Worm (Caenorhabditis elegans): ENCODE data around the gene dlst-1.

dlst-1 gene

ce11 chrV:6706771-6707170 lies 2.1 kb downstream of the dlst-1 start, which contains the start of gene W02F12.4:
Gene W02F12.4 (minus strand): TSS chrV:6706934.
- TF ChIP-seq ama-1 (optimal IDR thresholded peaks at IDR 0.05), result no peak
- no peak for TF ChIP-seq hmbx-1 (tag; optimal IDR thresholded peaks at IDR 0.05)
- no peak for TF ChIP-seq flt-1 (GFP tag; IDR thresholded peaks at IDR 0.05)
- no peak for TF ChIP-seq aly-1 (tag; optimal IDR thresholded peaks at IDR 0.05)
- TF ChIP-seq hnd-1 (tag; optimal IDR thresholded peaks at IDR 0.05), result no peak
- TF ChIP-seq ceh-36 (tag; optimal IDR thresholded peaks at IDR 0.05), result no peak
- no peak for TF ChIP-seq tbx-11 (GFP tag; IDR thresholded peaks at IDR 0.05)
- no peak for TF ChIP-seq F13C5.2 (tag; optimal IDR thresholded peaks at IDR 0.05)
- TF ChIP-seq ceh-13 (GFP tag; optimal IDR thresholded peaks at IDR 0.05), result no peak
- TF ChIP-seq B0310.2 (tag; optimal IDR thresholded peaks at IDR 0.05), result no peak

- TF ChIP-seq hmg-4 (GFP tag; optimal IDR thresholded peaks at IDR 0.05), result no peak
- TF ChIP-seq sea-1 (GFP tag; conservative IDR thresholded peaks at IDR 0.05), result no peak
- no peak for TF ChIP-seq F13C5.2 (tag; optimal IDR thresholded peaks at IDR 0.05)
- TF ChIP-seq hmbx-1 (tag; optimal IDR thresholded peaks at IDR 0.05), result no peak
- no peak for TF ChIP-seq flt-1 (GFP tag; IDR thresholded peaks at IDR 0.05)
- TF ChIP-seq hnd-1 (tag; optimal IDR thresholded peaks at IDR 0.05), result no peak
- TF ChIP-seq ets-7 (tag; optimal IDR thresholded peaks at IDR 0.05), result no peak
- TF ChIP-seq pes-1 (GFP tag; IDR thresholded peaks at IDR 0.05), result no peak
- TF ChIP-seq tra-4 (tag; optimal IDR thresholded peaks at IDR 0.05), result no peak
- TF ChIP-seq ceh-13 (GFP tag; optimal IDR thresholded peaks at IDR 0.05), result no peak
- TF ChIP-seq ceh-36 (tag; optimal IDR thresholded peaks at IDR 0.05), result no peak
- TF ChIP-seq B0310.2 (tag; optimal IDR thresholded peaks at IDR 0.05), result no peak
- no peak for TF ChIP-seq tbx-37 (GFP tag; conservative IDR thresholded peaks at IDR 0.05)
- no peak for TF ChIP-seq tbx-11 (GFP tag; IDR thresholded peaks at IDR 0.05)
- no peak for TF ChIP-seq ama-1 (optimal IDR thresholded peaks at IDR 0.05)
- no peak for TF ChIP-seq aly-1 (tag; optimal IDR thresholded peaks at IDR 0.05)
- TF ChIP-seq scrt-1 (GFP tag; IDR thresholded peaks at IDR 0.05), result no peak
Observed at ce11 chrV:6705367-6705766, 3.5 kb downstream of the dlst-1 start.

- TF ChIP-seq sea-1 (GFP tag; conservative IDR thresholded peaks at IDR 0.05), result no peak
Observed at ce11 chrV:6704482-6704881, 4.4 kb downstream of the dlst-1 start.

ce11 chrV:6702692-6703091 lies 6.2 kb downstream of the dlst-1 start, which contains the start of gene era-1:
Gene era-1 (plus strand): TSS chrV:6703057.
- TF ChIP-seq B0310.2 (tag; optimal IDR thresholded peaks at IDR 0.05) (no peak), ceh-13 (GFP tag; optimal IDR thresholded peaks at IDR 0.05) (no peak), ets-7 (tag; optimal IDR thresholded peaks at IDR 0.05) (no peak), aly-1 (tag; optimal IDR thresholded peaks at IDR 0.05) (no peak), tbx-11 (GFP tag; IDR thresholded peaks at IDR 0.05) (no peak), ama-1 (optimal IDR thresholded peaks at IDR 0.05) (no peak), tbx-37 (GFP tag; conservative IDR thresholded peaks at IDR 0.05) (no peak), flt-1 (GFP tag; IDR thresholded peaks at IDR 0.05) (no peak), scrt-1 (GFP tag; IDR thresholded peaks at IDR 0.05) (no peak), hnd-1 (tag; optimal IDR thresholded peaks at IDR 0.05) (no peak), tra-4 (tag; optimal IDR thresholded peaks at IDR 0.05) (no peak), hmbx-1 (tag; optimal IDR thresholded peaks at IDR 0.05) (no peak)

ce11 chrV:6699833-6700232 lies 9.1 kb downstream of the dlst-1 start:
- no peak for TF ChIP-seq tra-4 (tag; optimal IDR thresholded peaks at IDR 0.05)
- TF ChIP-seq hmbx-1 (tag; optimal IDR thresholded peaks at IDR 0.05), result no peak
- TF ChIP-seq B0310.2 (tag; optimal IDR thresholded peaks at IDR 0.05), result no peak
- TF ChIP-seq ceh-36 (tag; optimal IDR thresholded peaks at IDR 0.05), result no peak
- no peak for TF ChIP-seq pes-1 (GFP tag; IDR thresholded peaks at IDR 0.05)

- TF ChIP-seq tbx-11 (GFP tag; IDR thresholded peaks at IDR 0.05), result no peak
- TF ChIP-seq tra-4 (tag; optimal IDR thresholded peaks at IDR 0.05), result no peak
- no peak for TF ChIP-seq ceh-36 (tag; optimal IDR thresholded peaks at IDR 0.05)
- TF ChIP-seq flt-1 (GFP tag; IDR thresholded peaks at IDR 0.05), result no peak
- no peak for TF ChIP-seq hmbx-1 (tag; optimal IDR thresholded peaks at IDR 0.05)
- no peak for TF ChIP-seq sea-1 (GFP tag; conservative IDR thresholded peaks at IDR 0.05)
- TF ChIP-seq scrt-1 (GFP tag; IDR thresholded peaks at IDR 0.05), result no peak
- TF ChIP-seq hmg-4 (GFP tag; optimal IDR thresholded peaks at IDR 0.05), result no peak
- TF ChIP-seq F13C5.2 (tag; optimal IDR thresholded peaks at IDR 0.05), result no peak
- TF ChIP-seq ama-1 (optimal IDR thresholded peaks at IDR 0.05), result no peak
- no peak for TF ChIP-seq aly-1 (tag; optimal IDR thresholded peaks at IDR 0.05)
- no peak for TF ChIP-seq hnd-1 (tag; optimal IDR thresholded peaks at IDR 0.05)
- no peak for TF ChIP-seq tbx-37 (GFP tag; conservative IDR thresholded peaks at IDR 0.05)
- no peak for TF ChIP-seq B0310.2 (tag; optimal IDR thresholded peaks at IDR 0.05)
- TF ChIP-seq ets-7 (tag; optimal IDR thresholded peaks at IDR 0.05), result no peak
- no peak for TF ChIP-seq ceh-13 (GFP tag; optimal IDR thresholded peaks at IDR 0.05)
- TF ChIP-seq pes-1 (GFP tag; IDR thresholded peaks at IDR 0.05), result no peak
Observed at ce11 chrV:6699021-6699420, 9.9 kb downstream of the dlst-1 start.

ce11 chrV:6697552-6697951 lies 11.3 kb downstream of the dlst-1 start, which contains the start of gene W02F12.2:
Gene W02F12.2 (minus strand): TSS chrV:6697652.
- TF ChIP-seq B0310.2 (tag; optimal IDR thresholded peaks at IDR 0.05) (no peak), hmg-4 (GFP tag; optimal IDR thresholded peaks at IDR 0.05) (no peak), pes-1 (GFP tag; IDR thresholded peaks at IDR 0.05) (no peak), ceh-13 (GFP tag; optimal IDR thresholded peaks at IDR 0.05) (no peak), hnd-1 (tag; optimal IDR thresholded peaks at IDR 0.05) (no peak), hmbx-1 (tag; optimal IDR thresholded peaks at IDR 0.05) (no peak), tbx-37 (GFP tag; conservative IDR thresholded peaks at IDR 0.05) (no peak), flt-1 (GFP tag; IDR thresholded peaks at IDR 0.05) (no peak), F13C5.2 (tag; optimal IDR thresholded peaks at IDR 0.05) (no peak), ama-1 (optimal IDR thresholded peaks at IDR 0.05) (no peak), ets-7 (tag; optimal IDR thresholded peaks at IDR 0.05) (no peak)

- no peak for TF ChIP-seq B0310.2 (tag; optimal IDR thresholded peaks at IDR 0.05)
- TF ChIP-seq tbx-11 (GFP tag; IDR thresholded peaks at IDR 0.05), result no peak
- TF ChIP-seq ama-1 (optimal IDR thresholded peaks at IDR 0.05), result no peak
- TF ChIP-seq hmbx-1 (tag; optimal IDR thresholded peaks at IDR 0.05), result no peak
- no peak for TF ChIP-seq ceh-36 (tag; optimal IDR thresholded peaks at IDR 0.05)
- TF ChIP-seq hmg-4 (GFP tag; optimal IDR thresholded peaks at IDR 0.05), result no peak
- TF ChIP-seq pes-1 (GFP tag; IDR thresholded peaks at IDR 0.05), result no peak
Observed at ce11 chrV:6694668-6695067, 14.2 kb downstream of the dlst-1 start, which contains the start of gene W02F12.8. Gene W02F12.8 (minus strand): TSS chrV:6694768.

Measured in whole organism, early embryonic.